Fruit fly (Drosophila melanogaster) Kc167 (cell line): ENCODE results near the gene PH4alphaNE2.

Experiments
- h ChIP-seq: fragments of >200 bp; optimal IDR thresholded peaks from 3 replicates; lab custom pipeline; 2018; ENCODE audit warnings: missing external identifiers
- psq ChIP-seq: fragments of >200 bp; optimal IDR thresholded peaks from 2 replicates; lab custom pipeline; 2017; ENCODE audit warnings: missing external identifiers

DNA sequence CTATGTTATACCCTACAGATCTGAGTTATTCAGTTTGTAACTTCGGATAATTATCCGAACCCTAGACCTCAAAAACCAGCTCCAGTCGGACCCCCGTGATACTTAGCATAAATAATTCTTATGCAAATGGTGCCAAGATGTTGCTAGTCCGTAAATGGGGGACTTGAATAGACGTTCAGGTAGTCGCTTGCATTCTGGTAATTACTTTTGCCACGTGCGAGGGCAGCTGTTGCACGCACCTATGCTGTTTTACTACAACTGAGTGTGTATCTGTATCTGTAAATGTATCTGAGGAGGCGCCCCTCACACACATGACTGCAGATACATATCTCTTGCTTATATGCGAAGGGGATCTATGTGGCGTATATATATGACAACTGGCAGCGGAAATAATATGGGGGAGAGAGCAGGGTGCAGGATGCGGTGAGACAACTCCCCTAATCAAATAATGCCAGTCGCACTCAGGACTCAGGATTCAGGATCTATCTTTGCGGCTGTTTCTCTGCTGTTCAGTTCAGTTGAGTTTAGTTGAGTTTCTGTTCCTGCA is 37.3 kb downstream of the PH4alphaNE2 start:
- TF ChIP-seq h (lab: Kevin White, UChicago) = no peak
- no peak for TF ChIP-seq psq (lab: Kevin White, UChicago)
